Fruit fly (Drosophila melanogaster): ENCODE data around the gene comt.

comt gene

DNA sequence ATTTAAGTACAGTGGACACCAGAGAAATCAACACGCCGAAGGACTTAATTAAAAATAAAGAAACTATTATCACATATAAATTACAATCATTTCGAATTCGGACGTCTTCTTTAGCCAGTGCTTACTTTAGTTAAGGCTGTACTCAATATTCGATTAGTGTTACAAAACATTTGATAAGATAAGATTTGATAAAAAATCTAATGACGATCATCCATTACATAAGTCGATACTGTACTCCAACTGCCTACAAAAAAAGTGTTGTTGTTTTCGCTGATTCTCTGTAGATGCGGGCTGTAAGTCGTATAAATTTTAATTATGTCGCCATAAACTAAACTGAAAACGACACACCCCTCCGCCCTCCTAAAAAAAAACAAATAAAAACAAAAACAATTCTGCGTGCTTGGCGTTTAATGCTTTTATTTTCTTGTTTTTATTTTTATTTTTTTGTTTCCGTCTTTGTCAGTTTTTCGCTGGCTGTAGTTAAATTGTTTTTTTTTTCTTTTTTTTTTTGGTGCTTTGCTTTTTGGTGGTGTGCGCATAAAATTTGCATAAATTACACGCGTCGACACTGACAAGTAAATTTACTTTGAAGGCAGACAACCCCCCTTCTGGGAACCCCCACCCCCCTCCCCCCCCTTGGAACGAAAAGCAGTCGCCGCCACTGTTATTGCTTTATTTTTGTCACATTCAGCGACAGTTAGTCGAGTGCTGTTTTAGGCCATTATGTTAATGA lies 23.9 kb upstream of the comt start (continued):
- no peak for TF ChIP-seq Elba2 (GFP tag; optimal IDR thresholded peaks at IDR 0.05)
- peak; percentile 91 for TF ChIP-seq crol (GFP tag; IDR thresholded peaks at IDR 0.05)
- TF ChIP-seq en (GFP tag; optimal IDR thresholded peaks at IDR 0.05) = no peak
- no peak for TF ChIP-seq CG14965 (GFP tag; optimal IDR thresholded peaks at IDR 0.05; ENCODE audit: borderline replicate concordance)
- TF ChIP-seq CG30431 (GFP tag; optimal IDR thresholded peaks at IDR 0.05) = no peak
- TF ChIP-seq CG6689 (GFP tag; IDR thresholded peaks at IDR 0.05) = 0 out of 2 replicates have a peak, but pooled peaks have one; percentile 10
- no peak for TF ChIP-seq CG3163 (GFP tag; optimal IDR thresholded peaks at IDR 0.05)
- TF ChIP-seq CG32532 (GFP tag; IDR thresholded peaks at IDR 0.05) = peak; percentile 44; the same call in 1 of the 2 replicates
- no peak for TF ChIP-seq ash1 (GFP tag; optimal IDR thresholded peaks at IDR 0.05)
- TF ChIP-seq ken (GFP tag; IDR thresholded peaks at IDR 0.05) = 0 out of 3 replicates have a peak, but pooled peaks have one; percentile 10
- TF ChIP-seq CG11723 (GFP tag; optimal IDR thresholded peaks at IDR 0.05) = no peak
- 0 out of 2 replicates have a peak, but pooled peaks have one; percentile 16 for TF ChIP-seq chm (GFP tag; IDR thresholded peaks at IDR 0.05)
- TF ChIP-seq CG7786 (GFP tag; optimal IDR thresholded peaks at IDR 0.05) = no peak
- peak; percentile 56 for TF ChIP-seq Drgx (GFP tag; IDR thresholded peaks at IDR 0.05)
- no peak for TF ChIP-seq bsh (GFP tag; optimal IDR thresholded peaks at IDR 0.05)
- TF ChIP-seq chinmo (GFP tag; IDR thresholded peaks at IDR 0.05; ENCODE audit: partially characterized antibody) = peak; percentile 75; the same call in 1 of the 4 replicates
- peak; percentile 72 for TF ChIP-seq abd-A (tag; optimal IDR thresholded peaks at IDR 0.05)
- TF ChIP-seq Ravus (GFP tag; IDR thresholded peaks at IDR 0.05) = no peak
- TF ChIP-seq Dip2 (GFP tag; IDR thresholded peaks at IDR 0.05) = no peak
- no peak for TF ChIP-seq shn (GFP tag; optimal IDR thresholded peaks at IDR 0.05)
- peak; percentile 25; the same call in 1 of the 2 replicates for TF ChIP-seq NFAT (GFP tag; IDR thresholded peaks at IDR 0.05)
- TF ChIP-seq Hmr (GFP tag; optimal IDR thresholded peaks at IDR 0.05) = no peak
- 0 out of 2 replicates have a peak, but pooled peaks have one; percentile 3 for TF ChIP-seq dimm (GFP tag; IDR thresholded peaks at IDR 0.05)
- 0 out of 2 replicates have a peak, but pooled peaks have one; percentile 10 for TF ChIP-seq CG13287 (GFP tag; IDR thresholded peaks at IDR 0.05; ENCODE audit: partially characterized antibody)
- TF ChIP-seq CG8290 (GFP tag; optimal IDR thresholded peaks at IDR 0.05) = no peak
- peak in 1 of 2 experiments; percentile 14 for TF ChIP-seq CG8290 (tag; optimal IDR thresholded peaks at IDR 0.05)
- TF ChIP-seq slou (GFP tag; optimal IDR thresholded peaks at IDR 0.05) = no peak
- no peak for TF ChIP-seq CG1792 (GFP tag; optimal IDR thresholded peaks at IDR 0.05)
- TF ChIP-seq ftz-f1 (GFP tag; optimal IDR thresholded peaks at IDR 0.05) = no peak
- no peak for TF ChIP-seq CG11247 (GFP tag; IDR thresholded peaks at IDR 0.05)
- peak; percentile 85 for TF ChIP-seq exex (tag; optimal IDR thresholded peaks at IDR 0.05)
- TF ChIP-seq CG4282 (GFP tag; optimal IDR thresholded peaks at IDR 0.05) = no peak
- no peak for TF ChIP-seq ewg (GFP tag; optimal IDR thresholded peaks at IDR 0.05)
- no peak for TF ChIP-seq zen2 (GFP tag; IDR thresholded peaks at IDR 0.05; ENCODE audit: partially characterized antibody)
- peak; percentile 13 for TF ChIP-seq grn (GFP tag; optimal IDR thresholded peaks at IDR 0.05)
- peak; percentile 79 for TF ChIP-seq Med (GFP tag)
- no peak for TF ChIP-seq jigr1 (GFP tag; IDR thresholded peaks at IDR 0.05)
- TF ChIP-seq ara (GFP tag; IDR thresholded peaks at IDR 0.05) = 0 out of 2 replicates have a peak, but pooled peaks have one; percentile 7
- no peak for TF ChIP-seq unpg (GFP tag; optimal IDR thresholded peaks at IDR 0.05)
- TF ChIP-seq Oli (tag; optimal IDR thresholded peaks at IDR 0.05) = no peak
- no peak for TF ChIP-seq CG6175 (GFP tag; IDR thresholded peaks at IDR 0.05)
- TF ChIP-seq CG2889 (GFP tag; IDR thresholded peaks at IDR 0.05) = 0 out of 3 replicates have a peak, but pooled peaks have one; percentile 22
- no peak for TF ChIP-seq CG12391 (tag; optimal IDR thresholded peaks at IDR 0.05)
- TF ChIP-seq slbo (GFP tag; IDR thresholded peaks at IDR 0.05) = peak; percentile 58
- no peak for TF ChIP-seq Hr51 (GFP tag; optimal IDR thresholded peaks at IDR 0.05)
- no peak for TF ChIP-seq CG34376 (GFP tag; optimal IDR thresholded peaks at IDR 0.05)
- TF ChIP-seq Deaf1 (tag; optimal IDR thresholded peaks at IDR 0.05) = no peak
- TF ChIP-seq bcd (GFP tag; optimal IDR thresholded peaks at IDR 0.05) = no peak
- TF ChIP-seq Ets65A (GFP tag) = no peak
- no peak for TF ChIP-seq p53 (GFP tag; optimal IDR thresholded peaks at IDR 0.05)
